Worm (Caenorhabditis elegans) whole organism, L1 larva: Measurements from ENCODE around the gene ops-1.

Experiments
- F16B12.6 ChIP-seq: fragments of 150-350 bp; optimal IDR thresholded peaks from 2 replicates; lab custom pipeline; 2014; ENCODE audit warnings: missing biosample characterization, missing genetic modification characterization
- Y116A8C.19 ChIP-seq: sonication (generic microtip); optimal IDR thresholded peaks from 2 replicates; lab custom pipeline; 2016; ENCODE audit warnings: missing compliant biosample characterization, missing genetic modification characterization, borderline replicate concordance
- aha-1 ChIP-seq: fragments of 150-350 bp; optimal IDR thresholded peaks from 2 replicates; lab custom pipeline; 2014; ENCODE audit warnings: missing biosample characterization, missing genetic modification characterization
- alr-1 ChIP-seq: fragments of 200-800 bp; sonication (Bioruptor generic); optimal IDR thresholded peaks from 2 replicates; lab custom pipeline; 2018; ENCODE audit warnings: borderline replicate concordance, mild to moderate bottlenecking, missing genetic modification characterization, missing compliant biosample characterization
- aly-2 ChIP-seq: fragments of 150-350 bp; optimal IDR thresholded peaks from 2 replicates; lab custom pipeline; 2014; ENCODE audit warnings: missing biosample characterization, missing genetic modification characterization
- ama-1 ChIP-seq: fragments of 150-350 bp; optimal IDR thresholded peaks from 2 replicates; lab custom pipeline; 2014
- ceh-8 ChIP-seq: fragments of 200-800 bp; sonication (Bioruptor generic); optimal IDR thresholded peaks from 2 replicates; lab custom pipeline; 2018; ENCODE audit warnings: mild to moderate bottlenecking, missing genetic modification characterization, moderate library complexity, missing compliant biosample characterization
- ceh-82 ChIP-seq, 3 experiments: fragments of 150-350 bp in 1 of 3; sonication (generic microtip) in 2 of 3; optimal IDR thresholded peaks; 2 replicates each; lab custom pipeline; 2014 to 2017; ENCODE audit warnings: missing biosample characterization in 3 of 3, missing genetic modification characterization in 3 of 3
- ceh-88 ChIP-seq: fragments of 200-800 bp; sonication (Bioruptor generic); IDR thresholded peaks from 2 replicates; pipeline ENCODE4 v1.3.6; 2022; ENCODE audit warnings: missing genetic modification characterization, missing compliant biosample characterization
- ceh-90 ChIP-seq: sonication (generic microtip); optimal IDR thresholded peaks from 2 replicates; lab custom pipeline; 2016; ENCODE audit warnings: missing genetic modification characterization, missing compliant biosample characterization
- efl-1 ChIP-seq, 4 experiments: fragments of 150-350 bp; optimal IDR thresholded peaks in 3 of 4; peaks in 1 of 4; 1 replicate in 1 of 4; 2 replicates in 3 of 4; lab custom pipeline; 2014; ENCODE audit warnings: missing biosample characterization in 2 of 4, missing genetic modification characterization in 2 of 4, missing genetic modification reagents in 2 of 4
- efl-3 ChIP-seq: fragments of 200-800 bp; sonication (Bioruptor generic); optimal IDR thresholded peaks from 2 replicates; lab custom pipeline; 2018; ENCODE audit warnings: mild to moderate bottlenecking, missing genetic modification characterization, missing compliant biosample characterization
- egl-13 ChIP-seq: sonication (generic microtip); optimal IDR thresholded peaks from 2 replicates; lab custom pipeline; 2016; ENCODE audit warnings: missing genotype, missing genetic modification reagents, missing genetic modification characterization, missing compliant biosample characterization
- egl-27 ChIP-seq, 2 experiments: fragments of 150-350 bp in 1 of 2; sonication (generic microtip); optimal IDR thresholded peaks; 3 replicates each; lab custom pipeline; 2017 to 2018; ENCODE audit warnings: missing biosample characterization in 2 of 2, missing genetic modification characterization in 2 of 2, missing genetic modification reagents in 2 of 2
- elt-3 ChIP-seq, 6 experiments: fragments of 150-350 bp in 1 of 6; sonication (generic microtip); optimal IDR thresholded peaks; 2 replicates each; lab custom pipeline; 2017 to 2018; ENCODE audit warnings: missing biosample characterization in 6 of 6, missing genetic modification characterization in 6 of 6, inconsistent platforms in 1 of 6
- ets-5 ChIP-seq: fragments of 200-800 bp; sonication (Bioruptor generic); IDR thresholded peaks from 2 replicates; pipeline ENCODE4 v1.3.6; 2022; ENCODE audit warnings: missing genetic modification characterization, missing compliant biosample characterization
- fkh-4 ChIP-seq: sonication (generic microtip); optimal IDR thresholded peaks from 2 replicates; lab custom pipeline; 2016; ENCODE audit warnings: missing compliant biosample characterization, missing genetic modification characterization, borderline replicate concordance
- fkh-8 ChIP-seq: sonication (generic microtip); optimal IDR thresholded peaks from 2 replicates; lab custom pipeline; 2016; ENCODE audit warnings: mild to moderate bottlenecking, missing genetic modification characterization, missing compliant biosample characterization
- grh-1 ChIP-seq: fragments of 200-800 bp; sonication (Bioruptor generic); IDR thresholded peaks from 2 replicates; pipeline ENCODE4 v1.3.6; 2022; ENCODE audit warnings: missing genetic modification reagents, missing genetic modification characterization, missing compliant biosample characterization
- hlh-4 ChIP-seq: sonication (generic microtip); optimal IDR thresholded peaks from 2 replicates; lab custom pipeline; 2016; ENCODE audit warnings: mild to moderate bottlenecking, missing genetic modification characterization, missing compliant biosample characterization
- hpl-2 ChIP-seq: fragments of 150-350 bp; optimal IDR thresholded peaks from 2 replicates; lab custom pipeline; 2014; ENCODE audit warnings: missing biosample characterization, missing genetic modification reagents, missing genetic modification characterization
- isw-1 ChIP-seq: fragments of 200-800 bp; sonication (Bioruptor generic); IDR thresholded peaks from 2 replicates; pipeline ENCODE4 v1.3.6; 2022; ENCODE audit warnings: missing genetic modification characterization, missing compliant biosample characterization
- jun-1 ChIP-seq: fragments of 150-350 bp; optimal IDR thresholded peaks from 2 replicates; lab custom pipeline; 2014; ENCODE audit warnings: missing biosample characterization, missing genetic modification reagents, missing genetic modification characterization
- lin-15B ChIP-seq: fragments of 150-350 bp; sonication (generic microtip); optimal IDR thresholded peaks from 3 replicates; lab custom pipeline; 2014; ENCODE audit warnings: missing biosample characterization, missing genetic modification characterization
- lir-3 ChIP-seq: sonication (generic microtip); optimal IDR thresholded peaks from 2 replicates; lab custom pipeline; 2016; ENCODE audit warnings: mild to moderate bottlenecking, missing genetic modification characterization, moderate library complexity, missing compliant biosample characterization; ENCODE audit not compliant: poor library complexity
- lsy-2 ChIP-seq, 2 experiments: fragments of 150-350 bp; optimal IDR thresholded peaks; 2 replicates each; lab custom pipeline; 2014; ENCODE audit warnings: missing biosample characterization in 2 of 2, missing genetic modification characterization in 2 of 2
- mab-9 ChIP-seq: fragments of 200-800 bp; sonication (Bioruptor generic); IDR thresholded peaks from 2 replicates; pipeline ENCODE4 v1.3.6; 2022; ENCODE audit warnings: missing genetic modification reagents, missing genetic modification characterization, missing compliant biosample characterization
- mdl-1 ChIP-seq, 2 experiments: fragments of 150-350 bp; optimal IDR thresholded peaks; 2 replicates each; lab custom pipeline; 2014 to 2017; ENCODE audit warnings: missing biosample characterization in 2 of 2, missing genetic modification characterization in 2 of 2, inconsistent platforms in 1 of 2
- mep-1 ChIP-seq: fragments of 150-350 bp; optimal IDR thresholded peaks from 2 replicates; lab custom pipeline; 2014; ENCODE audit warnings: missing biosample characterization, missing genetic modification characterization
- nhr-11 ChIP-seq: fragments of 150-350 bp; optimal IDR thresholded peaks from 2 replicates; lab custom pipeline; 2014; ENCODE audit warnings: missing biosample characterization, missing genetic modification characterization
- nhr-19 ChIP-seq: fragments of 200-800 bp; sonication (Bioruptor generic); conservative IDR thresholded peaks from 2 replicates; pipeline ENCODE4 v1.3.6; 2022; ENCODE audit warnings: missing genetic modification characterization, missing compliant biosample characterization
- nhr-28 ChIP-seq: fragments of 150-350 bp; optimal IDR thresholded peaks from 2 replicates; lab custom pipeline; 2014; ENCODE audit warnings: missing biosample characterization, missing genetic modification characterization
- nhr-84 ChIP-seq: sonication (generic microtip); optimal IDR thresholded peaks from 2 replicates; lab custom pipeline; 2017; ENCODE audit warnings: missing biosample characterization, missing genetic modification characterization
- nhr-85 ChIP-seq: sonication (generic microtip); peaks from one replicate; lab custom pipeline; 2016; ENCODE audit warnings: missing genetic modification characterization, inconsistent platforms, missing compliant biosample characterization
- nhr-90 ChIP-seq: sonication (generic microtip); optimal IDR thresholded peaks from 2 replicates; lab custom pipeline; 2016; ENCODE audit warnings: mild to moderate bottlenecking, missing genetic modification characterization, missing compliant biosample characterization; ENCODE audit not compliant: poor library complexity
- pag-3 ChIP-seq: sonication (generic microtip); optimal IDR thresholded peaks from 2 replicates; lab custom pipeline; 2017; ENCODE audit warnings: missing genetic modification characterization, mild to moderate bottlenecking, missing compliant biosample characterization, antibody characterized with exemption, borderline replicate concordance; ENCODE audit not compliant: insufficient read depth
- pax-3 ChIP-seq: fragments of 200-800 bp; sonication (Bioruptor generic); optimal IDR thresholded peaks from 2 replicates; lab custom pipeline; 2018; ENCODE audit warnings: mild to moderate bottlenecking, missing genetic modification characterization, moderate library complexity, missing compliant biosample characterization
- pqm-1 ChIP-seq: sonication (generic microtip); optimal IDR thresholded peaks from 3 replicates; lab custom pipeline; 2017; ENCODE audit warnings: missing biosample characterization, missing genetic modification characterization
- rnt-1 ChIP-seq: sonication (generic microtip); optimal IDR thresholded peaks from 2 replicates; lab custom pipeline; 2016; ENCODE audit warnings: mild to moderate bottlenecking, missing genetic modification characterization, moderate library complexity, missing compliant biosample characterization
- snu-23 ChIP-seq: sonication (generic microtip); optimal IDR thresholded peaks from 2 replicates; lab custom pipeline; 2016; ENCODE audit warnings: missing genetic modification characterization, missing compliant biosample characterization
- sox-4 ChIP-seq: sonication (generic microtip); optimal IDR thresholded peaks from 2 replicates; lab custom pipeline; 2016; ENCODE audit warnings: missing genetic modification characterization, missing compliant biosample characterization
- sptf-1 ChIP-seq: fragments of 150-350 bp; optimal IDR thresholded peaks from 2 replicates; lab custom pipeline; 2014; ENCODE audit warnings: missing biosample characterization, missing genetic modification characterization
- sup-37 ChIP-seq: fragments of 200-800 bp; sonication (Bioruptor generic); optimal IDR thresholded peaks from 2 replicates; lab custom pipeline; 2018; ENCODE audit warnings: mild to moderate bottlenecking, missing genetic modification characterization, missing compliant biosample characterization
- swsn-7 ChIP-seq: sonication (generic microtip); optimal IDR thresholded peaks from 2 replicates; lab custom pipeline; 2016; ENCODE audit warnings: missing genetic modification characterization, missing compliant biosample characterization
- tlp-1 ChIP-seq: fragments of 150-350 bp; optimal IDR thresholded peaks from 2 replicates; lab custom pipeline; 2014; ENCODE audit warnings: missing biosample characterization, missing genetic modification characterization
- unc-30 ChIP-seq: sonication (generic microtip); optimal IDR thresholded peaks from 2 replicates; lab custom pipeline; 2017; ENCODE audit warnings: missing biosample characterization, missing genetic modification characterization
- unc-98 ChIP-seq: fragments of 200-800 bp; sonication (Bioruptor generic); IDR thresholded peaks from 2 replicates; pipeline ENCODE4 v1.3.6; 2022; ENCODE audit warnings: missing genetic modification characterization, missing compliant biosample characterization
- vab-15 ChIP-seq: sonication (generic microtip); optimal IDR thresholded peaks from 2 replicates; lab custom pipeline; 2017; ENCODE audit warnings: missing genotype, mild to moderate bottlenecking, missing genetic modification characterization, missing compliant biosample characterization
- xbp-1 ChIP-seq: sonication (generic microtip); optimal IDR thresholded peaks from 2 replicates; lab custom pipeline; 2016; ENCODE audit warnings: missing genetic modification characterization, missing compliant biosample characterization
- zip-4 ChIP-seq: fragments of 200-800 bp; sonication (Bioruptor generic); optimal IDR thresholded peaks from 2 replicates; lab custom pipeline; 2018; ENCODE audit warnings: mild to moderate bottlenecking, missing genetic modification characterization, moderate library complexity, missing compliant biosample characterization
- ztf-11 ChIP-seq, 2 experiments: sonication (generic microtip); optimal IDR thresholded peaks; 2 replicates each; lab custom pipeline; 2016 to 2017; ENCODE audit warnings: missing genetic modification characterization in 2 of 2, missing biosample characterization in 1 of 2, missing compliant biosample characterization in 1 of 2

The ops-1 gene

DNA sequence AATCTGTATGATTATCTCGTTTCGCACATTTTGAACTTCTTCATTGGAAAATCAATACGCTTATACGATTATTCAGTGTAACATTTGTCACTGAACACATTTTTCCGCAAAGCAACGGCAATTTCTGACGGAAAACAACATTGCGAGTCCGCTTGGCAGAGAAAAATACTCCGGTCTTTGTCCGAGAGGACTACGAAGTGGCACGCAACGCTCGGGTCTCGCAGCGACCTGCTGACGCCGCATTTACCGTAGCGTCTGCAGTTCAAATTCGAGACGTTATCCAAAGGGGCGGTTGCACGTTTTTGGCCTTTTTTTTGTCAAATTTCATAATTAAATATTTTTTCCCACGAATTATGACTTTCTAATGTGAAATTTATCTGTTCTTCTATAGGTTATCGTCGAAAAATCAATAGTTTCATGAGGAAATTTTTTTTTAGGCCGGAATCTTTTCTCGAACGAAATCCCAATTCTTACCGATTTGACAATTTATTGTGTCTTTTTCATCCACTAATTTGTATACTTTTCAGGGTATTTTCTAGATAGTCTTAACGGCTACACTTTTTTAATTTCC lies 39.6 kb upstream of the ops-1 start, which contains the start of gene sqd-1 (continued):
- TF ChIP-seq ceh-8 (GFP tag; lab: Kevin White, UChicago) (peak; percentile 98), ceh-82 (tag; optimal IDR thresholded peaks at IDR 0.05; lab: Kevin White, UChicago) (peak; percentile 97 to 98 (median 97)), snu-23 (peak; percentile 98), vab-15 (tag; lab: Kevin White, UChicago) (peak; percentile 93), mab-9 (GFP tag; lab: Robert Waterston, UW) (peak; percentile 96), aha-1 (tag; lab: Kevin White, UChicago) (peak; percentile 84), jun-1 (tag; lab: Kevin White, UChicago) (peak; percentile 96), sup-37 (GFP tag; lab: Kevin White, UChicago) (peak; percentile 95), lsy-2 (tag; optimal IDR thresholded peaks at IDR 0.05; lab: Kevin White, UChicago) (peak; percentile 98 to 99), ceh-88 (GFP tag; lab: Robert Waterston, UW) (peak; percentile 93), tlp-1 (tag; lab: Kevin White, UChicago) (no peak), egl-27 (tag; optimal IDR thresholded peaks at IDR 0.05; lab: Kevin White, UChicago) (peak in 1 of 2 experiments; percentile 52), lir-3 (peak; percentile 93), pqm-1 (tag; lab: Kevin White, UChicago) (no peak), fkh-8 (tag; lab: Kevin White, UChicago) (peak; percentile 94), mep-1 (tag; lab: Kevin White, UChicago) (peak; percentile 95), lin-15B (tag; lab: Kevin White, UChicago) (peak; percentile 95), efl-1 (optimal IDR thresholded peaks at IDR 0.05; lab: Kevin White, UChicago) (peak; percentile 94 to 95), efl-1 (GFP tag; optimal IDR thresholded peaks at IDR 0.05 in 1 of 2; lab: Kevin White, UChicago) (peak; percentile 87 to 99), efl-3 (GFP tag; lab: Kevin White, UChicago) (peak; percentile 74), F16B12.6 (peak; percentile 71), xbp-1 (tag; lab: Kevin White, UChicago) (peak; percentile 97), sox-4 (tag; lab: Kevin White, UChicago) (peak; percentile 92), mdl-1 (tag; optimal IDR thresholded peaks at IDR 0.05; lab: Kevin White, UChicago) (peak in 1 of 2 experiments; percentile 92), aly-2 (tag; lab: Kevin White, UChicago) (peak; percentile 71), unc-98 (GFP tag; lab: Robert Waterston, UW) (peak; percentile 67; the same call in 1 of the 2 replicates), zip-4 (peak; percentile 94), fkh-4 (tag; lab: Kevin White, UChicago) (peak; percentile 61), isw-1 (GFP tag; lab: Robert Waterston, UW) (peak; percentile 98), elt-3 (tag; optimal IDR thresholded peaks at IDR 0.05; lab: Kevin White, UChicago) (peak in 5 of 6 experiments; percentile 74 to 94 (median 86)), pax-3 (peak; percentile 95), ztf-11 (tag; optimal IDR thresholded peaks at IDR 0.05; lab: Kevin White, UChicago) (peak in 1 of 2 experiments; percentile 97), sptf-1 (tag; lab: Kevin White, UChicago) (no peak), pag-3 (no peak), hlh-4 (no peak), unc-30 (no peak), rnt-1 (tag; lab: Kevin White, UChicago) (peak; percentile 98), grh-1 (peak; percentile 97), nhr-85 (tag; lab: Kevin White, UChicago) (peak; percentile 98), egl-13 (tag; lab: Kevin White, UChicago) (peak; percentile 96), alr-1 (tag; lab: Kevin White, UChicago) (no peak), ceh-90 (peak; percentile 70), swsn-7 (tag; lab: Kevin White, UChicago) (peak; percentile 98), nhr-28 (tag; lab: Kevin White, UChicago) (no peak), nhr-90 (peak; percentile 98), nhr-11 (tag; lab: Kevin White, UChicago) (peak; percentile 74), ets-5 (GFP tag; lab: Robert Waterston, UW) (0 out of 2 replicates have a peak, but pooled peaks have one; percentile 13), hpl-2 (peak; percentile 60), ama-1 (peak; percentile 85), nhr-19 (GFP tag; lab: Robert Waterston, UW) (peak; percentile 98), Y116A8C.19 (tag; lab: Kevin White, UChicago) (peak; percentile 8), nhr-84 (tag; lab: Kevin White, UChicago) (no peak)
